Fruit fly (Drosophila melanogaster): Measurements from ENCODE around the gene amrt.
A peak's percentile ranks its signal among the peaks of the same experiment; 100 is the strongest.

amrt gene

dm6 chrX:13748906-13749872 is 33.1 kb upstream of the amrt start:
- no peak for TF ChIP-seq toe (GFP tag; optimal IDR thresholded peaks at IDR 0.05)
- no peak for TF ChIP-seq CG12768 (GFP tag; optimal IDR thresholded peaks at IDR 0.05)
- TF ChIP-seq Clk (GFP tag; optimal IDR thresholded peaks at IDR 0.05), result no peak
- TF ChIP-seq cic (GFP tag; optimal IDR thresholded peaks at IDR 0.05), result peak; percentile 12
- peak; percentile 50 for TF ChIP-seq CG7045 (GFP tag; optimal IDR thresholded peaks at IDR 0.05)
- TF ChIP-seq tj (GFP tag; optimal IDR thresholded peaks at IDR 0.05), result peak; percentile 63
- no peak for TF ChIP-seq CG1620 (GFP tag; optimal IDR thresholded peaks at IDR 0.05)
- TF ChIP-seq bab1 (GFP tag; optimal IDR thresholded peaks at IDR 0.05), result peak; percentile 47
- TF ChIP-seq Crg-1 (GFP tag; optimal IDR thresholded peaks at IDR 0.05), result no peak
- TF ChIP-seq Hr96 (GFP tag; optimal IDR thresholded peaks at IDR 0.05), result no peak
- peak; percentile 63 for TF ChIP-seq ovo (GFP tag; optimal IDR thresholded peaks at IDR 0.05)
- peak; percentile 70 for TF ChIP-seq Mnt (GFP tag; optimal IDR thresholded peaks at IDR 0.05)
- TF ChIP-seq CG5204 (GFP tag; optimal IDR thresholded peaks at IDR 0.05), result peak; percentile 36
- no peak for TF ChIP-seq pad (GFP tag; optimal IDR thresholded peaks at IDR 0.05)
- peak; percentile 54 for TF ChIP-seq CG33017 (tag; optimal IDR thresholded peaks at IDR 0.05)
- TF ChIP-seq CG7101 (tag; optimal IDR thresholded peaks at IDR 0.05), result peak; percentile 84
- no peak for TF ChIP-seq cnc (optimal IDR thresholded peaks at IDR 0.05)
- TF ChIP-seq CG11617 (GFP tag; optimal IDR thresholded peaks at IDR 0.05), result peak; percentile 76
- peak; percentile 75 for TF ChIP-seq CG14711 (tag; optimal IDR thresholded peaks at IDR 0.05)
- TF ChIP-seq kay (GFP tag; ENCODE audit: borderline replicate concordance), result no peak

- TF ChIP-seq CG7101 (tag; optimal IDR thresholded peaks at IDR 0.05) (no peak), Clk (GFP tag; optimal IDR thresholded peaks at IDR 0.05) (no peak), CG1620 (GFP tag; optimal IDR thresholded peaks at IDR 0.05) (no peak), CG12768 (GFP tag; optimal IDR thresholded peaks at IDR 0.05) (no peak), pad (GFP tag; optimal IDR thresholded peaks at IDR 0.05) (no peak), CG5204 (GFP tag; optimal IDR thresholded peaks at IDR 0.05) (no peak), kay (GFP tag; ENCODE audit: borderline replicate concordance) (peak; percentile 78), cic (GFP tag; optimal IDR thresholded peaks at IDR 0.05) (peak; percentile 81), CG14711 (tag; optimal IDR thresholded peaks at IDR 0.05) (no peak), Hr96 (GFP tag; optimal IDR thresholded peaks at IDR 0.05) (no peak), CG33017 (tag; optimal IDR thresholded peaks at IDR 0.05) (no peak), bab1 (GFP tag; optimal IDR thresholded peaks at IDR 0.05) (no peak), Mnt (GFP tag; optimal IDR thresholded peaks at IDR 0.05) (no peak), toe (GFP tag; optimal IDR thresholded peaks at IDR 0.05) (no peak), CG7045 (GFP tag; optimal IDR thresholded peaks at IDR 0.05) (no peak)
Observed at dm6 chrX:13749873-13750241, 32.4 kb upstream of the amrt start.

- no peak for TF ChIP-seq tj (GFP tag; optimal IDR thresholded peaks at IDR 0.05)
- no peak for TF ChIP-seq cnc (optimal IDR thresholded peaks at IDR 0.05)
- no peak for TF ChIP-seq toe (GFP tag; optimal IDR thresholded peaks at IDR 0.05)
- TF ChIP-seq CG12768 (GFP tag; optimal IDR thresholded peaks at IDR 0.05), result no peak
- no peak for TF ChIP-seq CG5204 (GFP tag; optimal IDR thresholded peaks at IDR 0.05)
- peak; percentile 98 for TF ChIP-seq pad (GFP tag; optimal IDR thresholded peaks at IDR 0.05)
- peak; percentile 93 for TF ChIP-seq ovo (GFP tag; optimal IDR thresholded peaks at IDR 0.05)
Observed at dm6 chrX:13752543-13753046, 29.7 kb upstream of the amrt start.

- TF ChIP-seq tj (GFP tag; optimal IDR thresholded peaks at IDR 0.05), result peak; percentile 96
- no peak for TF ChIP-seq CG12768 (GFP tag; optimal IDR thresholded peaks at IDR 0.05)
Observed at dm6 chrX:13753101-13753758, 29.0 kb upstream of the amrt start.

- TF ChIP-seq CG11617 (GFP tag; optimal IDR thresholded peaks at IDR 0.05), result no peak
- peak; percentile 84 for TF ChIP-seq kay (GFP tag; ENCODE audit: borderline replicate concordance)
Observed at dm6 chrX:13753775-13754174, 28.5 kb upstream of the amrt start.

dm6 chrX:13754476-13754875 is 27.8 kb upstream of the amrt start:
- no peak for TF ChIP-seq CG11617 (GFP tag; optimal IDR thresholded peaks at IDR 0.05)
- TF ChIP-seq toe (GFP tag; optimal IDR thresholded peaks at IDR 0.05), result no peak
- TF ChIP-seq CG33017 (tag; optimal IDR thresholded peaks at IDR 0.05), result no peak
- no peak for TF ChIP-seq kay (GFP tag; ENCODE audit: borderline replicate concordance)
- TF ChIP-seq cic (GFP tag; optimal IDR thresholded peaks at IDR 0.05), result no peak
- TF ChIP-seq CG7045 (GFP tag; optimal IDR thresholded peaks at IDR 0.05), result no peak
- no peak for TF ChIP-seq CG14711 (tag; optimal IDR thresholded peaks at IDR 0.05)
- peak; percentile 91 for TF ChIP-seq tj (GFP tag; optimal IDR thresholded peaks at IDR 0.05)
- no peak for TF ChIP-seq bab1 (GFP tag; optimal IDR thresholded peaks at IDR 0.05)
- TF ChIP-seq Crg-1 (GFP tag; optimal IDR thresholded peaks at IDR 0.05), result no peak
- no peak for TF ChIP-seq CG5204 (GFP tag; optimal IDR thresholded peaks at IDR 0.05)
- TF ChIP-seq CG1620 (GFP tag; optimal IDR thresholded peaks at IDR 0.05), result peak; percentile 7
- TF ChIP-seq pad (GFP tag; optimal IDR thresholded peaks at IDR 0.05), result no peak
- TF ChIP-seq Clk (GFP tag; optimal IDR thresholded peaks at IDR 0.05), result no peak

Measured in whole organism, adult.